Fruit fly (Drosophila melanogaster) whole organism, prepupa: ENCODE measurements around the gene CG14286.

Experiments
- CG10631 ChIP-seq: fragments of 200-800 bp; sonication (Bioruptor generic); optimal IDR thresholded peaks from 2 replicates; lab custom pipeline; 2016; ENCODE audit warnings: missing biosample characterization, missing genetic modification characterization
- CG10669 ChIP-seq: fragments of 200-800 bp; sonication (Bioruptor generic); optimal IDR thresholded peaks from 3 replicates; lab custom pipeline; 2018; ENCODE audit warnings: missing biosample characterization, mild to moderate bottlenecking, missing genetic modification characterization, moderate library complexity
- CG11294 ChIP-seq: fragments of 200-800 bp; sonication (Bioruptor generic); IDR thresholded peaks from 2 replicates; pipeline ENCODE4 v1.3.6; 2022; ENCODE audit warnings: missing biosample characterization, missing genetic modification characterization
- CG11762 ChIP-seq: fragments of 200-800 bp; sonication (Bioruptor generic); optimal IDR thresholded peaks from 3 replicates; lab custom pipeline; 2016; ENCODE audit warnings: missing biosample characterization, missing genetic modification characterization; ENCODE audit not compliant: insufficient read depth
- CG11902 ChIP-seq: fragments of 200-800 bp; sonication (Bioruptor generic); optimal IDR thresholded peaks from 3 replicates; lab custom pipeline; 2016; ENCODE audit warnings: missing biosample characterization, missing genetic modification characterization
- CG15336 ChIP-seq: fragments of 200-800 bp; sonication (Bioruptor generic); IDR thresholded peaks from 2 replicates; pipeline ENCODE4 v1.3.6; 2022; ENCODE audit warnings: missing biosample characterization, missing genetic modification characterization
- CG1621 ChIP-seq: fragments of 200-800 bp; sonication (Bioruptor generic); optimal IDR thresholded peaks from 3 replicates; lab custom pipeline; 2018; ENCODE audit warnings: missing biosample characterization, mild to moderate bottlenecking, missing genetic modification characterization
- CG16779 ChIP-seq: fragments of 200-800 bp; sonication (Bioruptor generic); optimal IDR thresholded peaks from 3 replicates; lab custom pipeline; 2017; ENCODE audit warnings: missing biosample characterization, mild to moderate bottlenecking, missing genetic modification characterization
- CG31627 ChIP-seq: fragments of 200-800 bp; sonication (Bioruptor generic); optimal IDR thresholded peaks from 3 replicates; lab custom pipeline; 2016; ENCODE audit warnings: missing biosample characterization, missing genetic modification characterization
- CG32006 ChIP-seq: fragments of 200-800 bp; sonication (Bioruptor generic); optimal IDR thresholded peaks from 3 replicates; lab custom pipeline; 2017; ENCODE audit warnings: missing biosample characterization, mild to moderate bottlenecking, missing genetic modification characterization
- CG34406 ChIP-seq: fragments of 200-800 bp; sonication (Bioruptor generic); optimal IDR thresholded peaks from 3 replicates; lab custom pipeline; 2016; ENCODE audit warnings: missing biosample characterization, missing genetic modification characterization
- CG3919 ChIP-seq: fragments of 200-800 bp; sonication (Bioruptor generic); optimal IDR thresholded peaks from 3 replicates; lab custom pipeline; 2016; ENCODE audit warnings: missing biosample characterization, missing genetic modification characterization
- CG4318 ChIP-seq: fragments of 200-800 bp; sonication (Bioruptor generic); optimal IDR thresholded peaks from 3 replicates; lab custom pipeline; 2017; ENCODE audit warnings: missing biosample characterization, mild to moderate bottlenecking, missing genetic modification characterization
- CG6276 ChIP-seq: fragments of 200-800 bp; sonication (Bioruptor generic); optimal IDR thresholded peaks from 2 replicates; lab custom pipeline; 2017; ENCODE audit warnings: missing biosample characterization, mild to moderate bottlenecking, missing genetic modification characterization
- CG6792 ChIP-seq: fragments of 200-800 bp; sonication (Bioruptor generic); optimal IDR thresholded peaks from 3 replicates; lab custom pipeline; 2016; ENCODE audit warnings: missing biosample characterization, missing genetic modification characterization
- CG6854 ChIP-seq: fragments of 200-800 bp; sonication (Bioruptor generic); optimal IDR thresholded peaks from 2 replicates; lab custom pipeline; 2017; ENCODE audit warnings: missing biosample characterization, mild to moderate bottlenecking, missing genetic modification characterization
- CG7368 ChIP-seq: fragments of 200-800 bp; sonication (Bioruptor generic); optimal IDR thresholded peaks from 3 replicates; lab custom pipeline; 2016; ENCODE audit warnings: missing biosample characterization, missing genetic modification characterization
- CG8119 ChIP-seq: fragments of 200-800 bp; sonication (Bioruptor generic); IDR thresholded peaks from 3 replicates; pipeline ENCODE4 v1.3.6; 2022; ENCODE audit warnings: missing biosample characterization, missing genetic modification characterization
- CG8319 ChIP-seq: fragments of 200-800 bp; sonication (Bioruptor generic); optimal IDR thresholded peaks from 3 replicates; lab custom pipeline; 2016; ENCODE audit warnings: missing biosample characterization, missing genetic modification characterization
- CG8632 ChIP-seq: fragments of 200-800 bp; sonication (Bioruptor generic); optimal IDR thresholded peaks from 3 replicates; lab custom pipeline; 2016; ENCODE audit warnings: missing biosample characterization, missing genetic modification characterization
- CG9139 ChIP-seq: fragments of 200-800 bp; sonication (Bioruptor generic); optimal IDR thresholded peaks from 3 replicates; lab custom pipeline; 2017; ENCODE audit warnings: missing biosample characterization, mild to moderate bottlenecking, missing genetic modification characterization
- Eip75B ChIP-seq: fragments of 200-800 bp; sonication (Bioruptor generic); optimal IDR thresholded peaks from 3 replicates; lab custom pipeline; 2016; ENCODE audit warnings: missing biosample characterization, missing genetic modification characterization
- Eip78C ChIP-seq: fragments of 200-800 bp; sonication (Bioruptor generic); peaks from one replicate; lab custom pipeline; 2016; ENCODE audit warnings: missing biosample characterization, missing genetic modification characterization
- Eip93F ChIP-seq: fragments of 200-800 bp; sonication (Bioruptor generic); optimal IDR thresholded peaks from 2 replicates; lab custom pipeline; 2016; ENCODE audit warnings: missing biosample characterization, mild to moderate bottlenecking, missing genetic modification characterization
- Ets21C ChIP-seq: fragments of 200-800 bp; sonication (Bioruptor generic); optimal IDR thresholded peaks from 3 replicates; lab custom pipeline; 2016; ENCODE audit warnings: missing biosample characterization, missing genetic modification characterization
- Ets96B ChIP-seq: fragments of 200-800 bp; optimal IDR thresholded peaks from 2 replicates; lab custom pipeline; 2019; ENCODE audit warnings: missing biosample characterization, mild to moderate bottlenecking, missing genetic modification characterization, moderate library complexity
- Gug ChIP-seq: fragments of 200-800 bp; sonication (Bioruptor generic); IDR thresholded peaks from 2 replicates; pipeline ENCODE4 v1.3.6; 2022; ENCODE audit warnings: missing biosample characterization, missing genetic modification characterization
- Hr38 ChIP-seq: sonication (Bioruptor generic); optimal IDR thresholded peaks from 2 replicates; lab custom pipeline; 2016; ENCODE audit warnings: missing biosample characterization, missing genetic modification characterization
- Hr39 ChIP-seq: fragments of 200-800 bp; sonication (Bioruptor generic); optimal IDR thresholded peaks from 2 replicates; lab custom pipeline; 2016; ENCODE audit warnings: missing biosample characterization, missing genetic modification characterization
- Hr4 ChIP-seq: fragments of 200-800 bp; sonication (Bioruptor generic); optimal IDR thresholded peaks from 3 replicates; lab custom pipeline; 2016; ENCODE audit warnings: missing biosample characterization, missing genetic modification characterization
- Lpt ChIP-seq: fragments of 200-800 bp; sonication (Bioruptor generic); optimal IDR thresholded peaks from 3 replicates; lab custom pipeline; 2016; ENCODE audit warnings: missing biosample characterization, missing genetic modification characterization
- Met ChIP-seq: fragments of 200-800 bp; sonication (Bioruptor generic); optimal IDR thresholded peaks from 3 replicates; lab custom pipeline; 2016; ENCODE audit warnings: missing biosample characterization, missing genetic modification characterization
- OdsH ChIP-seq: fragments of 200-800 bp; sonication (Bioruptor generic); optimal IDR thresholded peaks from 3 replicates; lab custom pipeline; 2016; ENCODE audit warnings: missing biosample characterization, missing genetic modification characterization
- Smox ChIP-seq: fragments of 200-800 bp; sonication (Bioruptor generic); optimal IDR thresholded peaks from 3 replicates; lab custom pipeline; 2016; ENCODE audit warnings: missing biosample characterization, missing genetic modification characterization
- Sox102F ChIP-seq: fragments of 200-800 bp; sonication (Bioruptor generic); optimal IDR thresholded peaks from 2 replicates; lab custom pipeline; 2016; ENCODE audit warnings: missing biosample characterization, mild to moderate bottlenecking, missing genetic modification characterization
- Sox14 ChIP-seq: fragments of 200-800 bp; sonication (Bioruptor generic); optimal IDR thresholded peaks from 3 replicates; lab custom pipeline; 2016; ENCODE audit warnings: missing biosample characterization, missing genetic modification characterization
- Sox15 ChIP-seq: fragments of 200-800 bp; sonication (Bioruptor generic); optimal IDR thresholded peaks from 3 replicates; lab custom pipeline; 2016; ENCODE audit warnings: missing biosample characterization, missing genetic modification characterization
- achi ChIP-seq: fragments of 200-800 bp; sonication (Bioruptor generic); optimal IDR thresholded peaks from 3 replicates; lab custom pipeline; 2016; ENCODE audit warnings: missing biosample characterization, missing genetic modification characterization
- cyc ChIP-seq: fragments of 200-800 bp; sonication (Bioruptor generic); optimal IDR thresholded peaks from 3 replicates; lab custom pipeline; 2016; ENCODE audit warnings: missing biosample characterization, missing genetic modification characterization
- dac ChIP-seq: fragments of 200-800 bp; sonication (Bioruptor generic); optimal IDR thresholded peaks from 2 replicates; lab custom pipeline; 2017; ENCODE audit warnings: missing biosample characterization, mild to moderate bottlenecking, missing genetic modification characterization
- dsx ChIP-seq: fragments of 200-800 bp; optimal IDR thresholded peaks from 3 replicates; lab custom pipeline; 2019; ENCODE audit warnings: missing biosample characterization, mild to moderate bottlenecking, missing genetic modification characterization, moderate library complexity; ENCODE audit not compliant: poor library complexity, severe bottlenecking
- eg ChIP-seq: fragments of 200-800 bp; sonication (Bioruptor generic); IDR thresholded peaks from 3 replicates; pipeline ENCODE4 v1.3.6; 2022; ENCODE audit warnings: missing biosample characterization, missing genetic modification characterization
- esn ChIP-seq: fragments of 200-800 bp; sonication (Bioruptor generic); optimal IDR thresholded peaks from 2 replicates; lab custom pipeline; 2016; ENCODE audit warnings: missing biosample characterization, mild to moderate bottlenecking, missing genetic modification characterization, moderate library complexity
- fd59A ChIP-seq: fragments of 200-800 bp; sonication (Bioruptor generic); optimal IDR thresholded peaks from 2 replicates; lab custom pipeline; 2017; ENCODE audit warnings: missing biosample characterization, mild to moderate bottlenecking, missing genetic modification characterization, missing genetic modification reagents
- lz ChIP-seq: fragments of 200-800 bp; sonication (Bioruptor generic); optimal IDR thresholded peaks from 3 replicates; lab custom pipeline; 2016; ENCODE audit warnings: missing biosample characterization, missing genetic modification characterization
- net ChIP-seq: fragments of 200-800 bp; sonication (Bioruptor generic); optimal IDR thresholded peaks from 3 replicates; lab custom pipeline; 2016; ENCODE audit warnings: missing biosample characterization, missing genetic modification characterization
- pdm3 ChIP-seq: fragments of 200-800 bp; sonication (Bioruptor generic); optimal IDR thresholded peaks from 3 replicates; lab custom pipeline; 2016; ENCODE audit warnings: missing biosample characterization, missing genetic modification characterization
- spab ChIP-seq: fragments of 200-800 bp; sonication (Bioruptor generic); optimal IDR thresholded peaks from 2 replicates; lab custom pipeline; 2017; ENCODE audit warnings: missing biosample characterization, mild to moderate bottlenecking, missing genetic modification characterization, missing genetic modification reagents
- ss ChIP-seq, 2 experiments: fragments of 200-800 bp; sonication (Bioruptor generic); optimal IDR thresholded peaks; 2 replicates in 1 of 2; 3 replicates in 1 of 2; lab custom pipeline; 2017 to 2018; ENCODE audit warnings: mild to moderate bottlenecking in 2 of 2, missing biosample characterization in 2 of 2, missing genetic modification characterization in 2 of 2, moderate library complexity in 1 of 2
- svp ChIP-seq: fragments of 200-800 bp; sonication (Bioruptor generic); peaks from one replicate; lab custom pipeline; 2016; ENCODE audit warnings: missing biosample characterization, missing genetic modification characterization
- topi ChIP-seq: fragments of 200-800 bp; sonication (Bioruptor generic); optimal IDR thresholded peaks from 3 replicates; lab custom pipeline; 2016; ENCODE audit warnings: missing biosample characterization, missing genetic modification characterization
- vri ChIP-seq: fragments of 200-800 bp; sonication (Bioruptor generic); optimal IDR thresholded peaks from 3 replicates; lab custom pipeline; 2016; ENCODE audit warnings: missing biosample characterization, mild to moderate bottlenecking, missing genetic modification characterization

The CG14286 gene

dm6 chr3R:19070222-19070949 lies 46.5 kb downstream of the CG14286 start:
- TF ChIP-seq Gug (no peak), spab (GFP tag; lab: Kevin White, UChicago) (peak; percentile 47), achi (GFP tag; lab: Kevin White, UChicago) (peak; percentile 40), CG9139 (GFP tag; lab: Kevin White, UChicago) (no peak), CG10669 (GFP tag; lab: Kevin White, UChicago) (peak; percentile 27), Hr4 (GFP tag; lab: Kevin White, UChicago) (peak; percentile 0), net (GFP tag; lab: Kevin White, UChicago) (peak; percentile 26), Hr39 (GFP tag; lab: Kevin White, UChicago) (no peak), CG6792 (GFP tag; lab: Kevin White, UChicago) (peak; percentile 13), Sox102F (no peak), CG7368 (GFP tag; lab: Kevin White, UChicago) (no peak), Sox14 (peak; percentile 34), cyc (no peak), eg (no peak; the same call in 2 of the 3 replicates), Eip78C (GFP tag; lab: Kevin White, UChicago) (peak; percentile 92), Eip93F (GFP tag; lab: Kevin White, UChicago) (no peak), Hr38 (GFP tag; lab: Kevin White, UChicago) (no peak), Ets96B (peak; percentile 14), CG1621 (no peak), fd59A (GFP tag; lab: Kevin White, UChicago) (peak; percentile 52), CG8319 (GFP tag; lab: Kevin White, UChicago) (no peak), dsx (GFP tag; lab: Kevin White, UChicago) (peak; percentile 58), CG16779 (peak; percentile 22), dac (no peak), CG31627 (no peak), CG6276 (GFP tag; lab: Kevin White, UChicago) (no peak), CG15336 (no peak), CG10631 (peak; percentile 65), svp (GFP tag; lab: Kevin White, UChicago) (peak; percentile 62), CG3919 (GFP tag; lab: Kevin White, UChicago) (peak; percentile 49), topi (GFP tag; lab: Kevin White, UChicago) (no peak), Smox (GFP tag; lab: Kevin White, UChicago) (no peak), CG6854 (no peak), lz (GFP tag; lab: Kevin White, UChicago) (no peak), esn (no peak), ss (GFP tag; optimal IDR thresholded peaks at IDR 0.05; lab: Kevin White, UChicago) (peak; percentile 45 to 70), Eip75B (GFP tag; lab: Kevin White, UChicago) (peak; percentile 43), CG34406 (GFP tag; lab: Kevin White, UChicago) (no peak), pdm3 (GFP tag; lab: Kevin White, UChicago) (peak; percentile 2), vri (no peak), CG8632 (no peak), CG11294 (no peak), Ets21C (GFP tag; lab: Kevin White, UChicago) (no peak), CG32006 (GFP tag; lab: Kevin White, UChicago) (peak; percentile 62), OdsH (GFP tag; lab: Kevin White, UChicago) (peak; percentile 35), Lpt (GFP tag; lab: Kevin White, UChicago) (peak; percentile 10), CG8119 (no peak), CG11902 (GFP tag; lab: Kevin White, UChicago) (no peak), Sox15 (GFP tag; lab: Kevin White, UChicago) (no peak), CG4318 (no peak), CG11762 (GFP tag; lab: Kevin White, UChicago) (no peak), Met (no peak)
